Worm (Caenorhabditis elegans) whole organism, L1 larva: ENCODE measurements around the gene slcf-2.

ENCODE experiments used
- ces-1 ChIP-seq: fragments of 150-350 bp; optimal IDR thresholded peaks from 2 replicates; lab custom pipeline; 2014; ENCODE audit warnings: missing biosample characterization, missing genetic modification reagents, missing genetic modification characterization
- dsc-1 ChIP-seq: sonication (generic microtip); optimal IDR thresholded peaks from 2 replicates; lab custom pipeline; 2016; ENCODE audit warnings: mild to moderate bottlenecking, missing genetic modification characterization, missing compliant biosample characterization
- egl-27 ChIP-seq, 2 experiments: fragments of 150-350 bp in 1 of 2; sonication (generic microtip); optimal IDR thresholded peaks; 3 replicates each; lab custom pipeline; 2017 to 2018; ENCODE audit warnings: missing biosample characterization in 2 of 2, missing genetic modification characterization in 2 of 2, missing genetic modification reagents in 2 of 2
- isw-1 ChIP-seq: fragments of 200-800 bp; sonication (Bioruptor generic); IDR thresholded peaks from 2 replicates; pipeline ENCODE4 v1.3.6; 2022; ENCODE audit warnings: missing genetic modification characterization, missing compliant biosample characterization
- lsy-2 ChIP-seq, 2 experiments: fragments of 150-350 bp; optimal IDR thresholded peaks; 2 replicates each; lab custom pipeline; 2014; ENCODE audit warnings: missing biosample characterization in 2 of 2, missing genetic modification characterization in 2 of 2
- unc-62 ChIP-seq: fragments of 150-350 bp; optimal IDR thresholded peaks from 2 replicates; lab custom pipeline; 2014; ENCODE audit warnings: missing biosample characterization, missing genetic modification reagents, missing genetic modification characterization
- zag-1 ChIP-seq: fragments of 150-350 bp; optimal IDR thresholded peaks from 2 replicates; lab custom pipeline; 2014; ENCODE audit warnings: missing biosample characterization, missing genetic modification characterization
- ztf-11 ChIP-seq, 2 experiments: sonication (generic microtip); optimal IDR thresholded peaks; 2 replicates each; lab custom pipeline; 2016 to 2017; ENCODE audit warnings: missing genetic modification characterization in 2 of 2, missing biosample characterization in 1 of 2, missing compliant biosample characterization in 1 of 2

- no peak for TF ChIP-seq unc-62
- TF ChIP-seq ces-1 (GFP tag; lab: Kevin White, UChicago) = no peak
- no peak for TF ChIP-seq egl-27 (tag; optimal IDR thresholded peaks at IDR 0.05; lab: Kevin White, UChicago)
- no peak for TF ChIP-seq lsy-2 (tag; optimal IDR thresholded peaks at IDR 0.05; lab: Kevin White, UChicago)
- TF ChIP-seq dsc-1 = no peak
- no peak for TF ChIP-seq zag-1
- TF ChIP-seq ztf-11 (tag; optimal IDR thresholded peaks at IDR 0.05; lab: Kevin White, UChicago) = no peak
- TF ChIP-seq isw-1 (GFP tag; lab: Robert Waterston, UW) = no peak
These were observed 46.2 kb downstream of the slcf-2 start for ce11 chrX:3439823-3440222.
